Worm (Caenorhabditis elegans) whole organism, mixed stage, embryonic: ENCODE data around the gene bus-19.

ENCODE experiments used
- lsy-2 ChIP-seq: fragments of 150-350 bp; optimal IDR thresholded peaks from 2 replicates; lab custom pipeline; 2014; ENCODE audit warnings: missing biosample characterization, missing genetic modification characterization
- mab-5 ChIP-seq: fragments of 150-350 bp; optimal IDR thresholded peaks from 2 replicates; lab custom pipeline; 2014; ENCODE audit warnings: missing biosample characterization, missing genetic modification characterization
- pha-4 ChIP-seq: fragments of 150-350 bp; optimal IDR thresholded peaks from 2 replicates; lab custom pipeline; 2018; ENCODE audit warnings: missing biosample characterization, missing genetic modification reagents, missing genetic modification characterization
- snpc-4 ChIP-seq: fragments of 150-350 bp; optimal IDR thresholded peaks from 2 replicates; lab custom pipeline; 2014; ENCODE audit warnings: missing biosample characterization, missing genetic modification characterization

ce11 chrV:12882370-12882769 lies 10.5 kb downstream of the bus-19 start:
- TF ChIP-seq pha-4 (tag; lab: Kevin White, UChicago) (no peak), mab-5 (tag; lab: Kevin White, UChicago) (no peak), lsy-2 (tag; lab: Kevin White, UChicago) (no peak), snpc-4 (tag; lab: Kevin White, UChicago) (no peak)
